Worm (Caenorhabditis elegans) whole organism, mixed stage, embryonic: ENCODE data around the gene C44C11.6.

Experiments
- lin-13 ChIP-seq: fragments of 150-350 bp; optimal IDR thresholded peaks from 2 replicates; lab custom pipeline; 2014; ENCODE audit warnings: missing biosample characterization, missing genetic modification characterization
- snpc-4 ChIP-seq: fragments of 150-350 bp; optimal IDR thresholded peaks from 2 replicates; lab custom pipeline; 2014; ENCODE audit warnings: missing biosample characterization, missing genetic modification characterization
- unc-120 ChIP-seq: sonication (generic microtip); optimal IDR thresholded peaks from 2 replicates; lab custom pipeline; 2017; ENCODE audit warnings: missing genetic modification characterization, missing compliant biosample characterization; ENCODE audit not compliant: poor library complexity, severe bottlenecking

DNA sequence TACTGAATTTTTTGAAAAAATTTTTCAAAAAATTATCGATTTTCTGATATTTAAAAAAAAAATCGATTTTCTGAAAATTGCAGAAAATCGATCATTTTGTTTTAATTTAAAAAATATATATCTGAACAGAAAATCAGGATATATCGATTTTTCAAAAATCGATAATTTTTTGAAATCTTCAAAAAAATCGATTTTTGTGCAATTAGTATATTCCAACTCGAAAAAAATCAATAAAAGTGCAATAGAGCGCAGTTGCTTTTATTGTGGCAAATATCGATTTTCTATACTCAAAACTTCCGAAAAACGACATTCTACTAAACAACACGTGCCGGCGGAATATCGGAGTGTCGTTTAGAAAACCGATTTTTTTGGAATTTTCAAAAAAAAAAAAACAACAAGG is 43.9 kb upstream of the C44C11.6 start:
- TF ChIP-seq unc-120 (no peak), snpc-4 (tag; lab: Kevin White, UChicago) (no peak), lin-13 (no peak)
